Worm (Caenorhabditis elegans) whole organism, L1 larva: ENCODE data around the gene Y54F10BM.3.

Experiments used
- ceh-82 ChIP-seq, 3 experiments: fragments of 150-350 bp in 1 of 3; sonication (generic microtip) in 2 of 3; optimal IDR thresholded peaks; 2 replicates each; lab custom pipeline; 2014 to 2017; ENCODE audit warnings: missing biosample characterization in 3 of 3, missing genetic modification characterization in 3 of 3
- egl-27 ChIP-seq, 2 experiments: fragments of 150-350 bp in 1 of 2; sonication (generic microtip); optimal IDR thresholded peaks; 3 replicates each; lab custom pipeline; 2017 to 2018; ENCODE audit warnings: missing biosample characterization in 2 of 2, missing genetic modification characterization in 2 of 2, missing genetic modification reagents in 2 of 2
- fkh-10 ChIP-seq: sonication (generic microtip); optimal IDR thresholded peaks from 2 replicates; lab custom pipeline; 2017; ENCODE audit warnings: missing biosample characterization, missing genetic modification reagents, missing genetic modification characterization
- nhr-19 ChIP-seq: fragments of 200-800 bp; sonication (Bioruptor generic); conservative IDR thresholded peaks from 2 replicates; pipeline ENCODE4 v1.3.6; 2022; ENCODE audit warnings: missing genetic modification characterization, missing compliant biosample characterization
- nhr-77 ChIP-seq: fragments of 150-350 bp; optimal IDR thresholded peaks from 2 replicates; lab custom pipeline; 2014; ENCODE audit warnings: missing biosample characterization, missing genetic modification characterization
- snpc-4 ChIP-seq: fragments of 150-350 bp; optimal IDR thresholded peaks from 2 replicates; lab custom pipeline; 2014; ENCODE audit warnings: missing biosample characterization, missing genetic modification characterization
- unc-98 ChIP-seq: fragments of 200-800 bp; sonication (Bioruptor generic); IDR thresholded peaks from 2 replicates; pipeline ENCODE4 v1.3.6; 2022; ENCODE audit warnings: missing genetic modification characterization, missing compliant biosample characterization

DNA sequence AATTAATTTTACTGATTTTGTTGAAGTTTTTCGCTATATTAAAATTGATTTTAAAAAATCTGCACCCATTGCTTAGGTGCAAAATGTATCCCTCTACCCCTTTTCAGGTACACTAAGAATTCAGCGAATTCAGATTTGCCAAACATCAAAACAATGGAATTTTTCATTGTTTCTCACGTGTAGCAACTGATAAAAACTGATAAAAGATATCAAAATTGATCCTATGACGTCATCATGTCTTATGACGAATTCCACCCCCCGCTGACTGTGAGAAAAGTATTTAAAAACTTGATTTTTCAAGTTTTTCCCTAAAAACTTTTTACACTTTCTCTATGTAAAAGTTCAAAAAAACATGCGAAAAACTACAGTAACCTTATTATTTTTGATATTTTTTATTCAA, 1.3 kb upstream of the Y54F10BM.3 start, which contains the start of gene Y54F10BM.22:
- TF ChIP-seq nhr-19 (GFP tag; lab: Robert Waterston, UW) (no peak), egl-27 (tag; optimal IDR thresholded peaks at IDR 0.05; lab: Kevin White, UChicago) (no peak), ceh-82 (tag; optimal IDR thresholded peaks at IDR 0.05; lab: Kevin White, UChicago) (no peak), snpc-4 (tag; lab: Kevin White, UChicago) (no peak), fkh-10 (no peak), unc-98 (GFP tag; lab: Robert Waterston, UW) (no peak), nhr-77 (tag; lab: Kevin White, UChicago) (no peak)
